Worm (Caenorhabditis elegans): ENCODE data around the gene mltn-7.
A peak's percentile ranks its signal among the peaks of the same experiment; 100 is the strongest.

- TF ChIP-seq ets-4 (GFP tag; optimal IDR thresholded peaks at IDR 0.05) (no peak), ztf-25 (GFP tag; IDR thresholded peaks at IDR 0.05) (no peak), unc-130 (GFP tag; optimal IDR thresholded peaks at IDR 0.05) (no peak), unc-62 (GFP tag; optimal IDR thresholded peaks at IDR 0.05) (peak; percentile 46), ama-1 (optimal IDR thresholded peaks at IDR 0.05) (no peak), ama-1 (GFP tag; optimal IDR thresholded peaks at IDR 0.05) (no peak), gei-17 (GFP tag; optimal IDR thresholded peaks at IDR 0.05) (no peak), nhr-179 (tag; optimal IDR thresholded peaks at IDR 0.05) (no peak), F33H1.4 (GFP tag; IDR thresholded peaks at IDR 0.05) (no peak), dpl-1 (GFP tag; optimal IDR thresholded peaks at IDR 0.05) (no peak), hrde-1 (tag; optimal IDR thresholded peaks at IDR 0.05; ENCODE audit: borderline replicate concordance) (no peak)
These were observed 44.9 kb downstream of the mltn-7 start for ce11 chrV:415072-415471.
